Worm (Caenorhabditis elegans): ENCODE measurements around the gene aagr-2.

The aagr-2 gene

DNA sequence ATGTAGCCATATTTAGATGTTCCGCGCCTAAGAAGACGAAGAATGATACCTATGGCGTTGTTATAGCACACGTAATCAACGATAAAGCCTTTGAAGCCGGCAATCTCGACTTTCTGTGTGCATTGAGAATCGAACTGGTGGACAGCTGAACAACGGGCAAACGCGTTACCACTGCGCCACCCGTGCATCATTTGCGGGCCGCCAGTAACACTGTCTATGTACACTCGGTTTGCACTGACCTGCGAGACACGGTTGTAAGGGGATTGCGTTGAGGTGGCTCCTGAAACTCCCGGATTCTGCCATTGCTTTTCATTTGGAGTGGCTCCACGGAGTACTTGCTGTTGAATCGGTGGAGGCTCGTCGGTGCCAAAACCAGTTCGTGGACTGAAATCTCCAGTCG, 17.3 kb upstream of the aagr-2 start (continued):
- TF ChIP-seq tbx-2 (tag; optimal IDR thresholded peaks at IDR 0.05) (peak; percentile 81), K02D7.2 (tag; optimal IDR thresholded peaks at IDR 0.05) (peak; percentile 23), hlh-13 (GFP tag; optimal IDR thresholded peaks at IDR 0.05) (peak; percentile 24), ceh-6 (GFP tag; optimal IDR thresholded peaks at IDR 0.05) (peak; percentile 80), unc-3 (GFP tag; conservative IDR thresholded peaks at IDR 0.05) (peak; percentile 33; the same call in 1 of the 2 replicates), unc-3 (tag; optimal IDR thresholded peaks at IDR 0.05) (peak; percentile 28), nhr-232 (tag; optimal IDR thresholded peaks at IDR 0.05) (peak; percentile 56), sdc-2 (tag; optimal IDR thresholded peaks at IDR 0.05) (peak; percentile 67), pha-2 (tag; optimal IDR thresholded peaks at IDR 0.05) (peak; percentile 74), ama-1 (optimal IDR thresholded peaks at IDR 0.05) (peak; percentile 23), unc-55 (GFP tag; optimal IDR thresholded peaks at IDR 0.05) (no peak), rnt-1 (tag; optimal IDR thresholded peaks at IDR 0.05) (peak; percentile 12), eyg-1 (tag; optimal IDR thresholded peaks at IDR 0.05) (no peak), ceh-24 (tag; optimal IDR thresholded peaks at IDR 0.05) (no peak), fkh-10 (GFP tag; optimal IDR thresholded peaks at IDR 0.05) (no peak), ceh-34 (tag; optimal IDR thresholded peaks at IDR 0.05) (peak; percentile 49), ceh-14 (tag; optimal IDR thresholded peaks at IDR 0.05) (no peak), dmd-4 (tag; optimal IDR thresholded peaks at IDR 0.05; ENCODE audit: borderline replicate concordance) (no peak), nfya-1 (tag; optimal IDR thresholded peaks at IDR 0.05) (peak; percentile 57), hlh-6 (tag; optimal IDR thresholded peaks at IDR 0.05) (peak; percentile 90), ceh-18 (tag; optimal IDR thresholded peaks at IDR 0.05) (peak; percentile 64), ceh-19 (GFP tag; optimal IDR thresholded peaks at IDR 0.05) (peak; percentile 72), ceh-30 (tag; optimal IDR thresholded peaks at IDR 0.05) (no peak), ttx-3 (tag; optimal IDR thresholded peaks at IDR 0.05) (peak; percentile 40), Y22D7AL.16 (tag; optimal IDR thresholded peaks at IDR 0.05) (peak; percentile 67), elt-2 (tag; optimal IDR thresholded peaks at IDR 0.05) (peak; percentile 87), ceh-22 (tag; optimal IDR thresholded peaks at IDR 0.05) (peak; percentile 36), nhr-11 (tag; optimal IDR thresholded peaks at IDR 0.05) (no peak), unc-42 (tag; optimal IDR thresholded peaks at IDR 0.05) (no peak), mec-3 (tag; optimal IDR thresholded peaks at IDR 0.05; ENCODE audit: borderline replicate concordance) (peak; percentile 59), pqm-1 (tag; optimal IDR thresholded peaks at IDR 0.05) (no peak), tbx-7 (tag; optimal IDR thresholded peaks at IDR 0.05) (no peak), T23F11.4 (GFP tag; optimal IDR thresholded peaks at IDR 0.05) (peak; percentile 82), gmeb-2 (tag; optimal IDR thresholded peaks at IDR 0.05) (peak; percentile 59), K09A11.1 (tag; optimal IDR thresholded peaks at IDR 0.05; ENCODE audit: insufficient read depth) (peak; percentile 60), hlh-8 (tag; optimal IDR thresholded peaks at IDR 0.05) (no peak), zip-5 (tag; optimal IDR thresholded peaks at IDR 0.05) (peak; percentile 30), pha-4 (tag; optimal IDR thresholded peaks at IDR 0.05) (no peak), dve-1 (tag; optimal IDR thresholded peaks at IDR 0.05) (peak; percentile 49), hlh-30 (tag; optimal IDR thresholded peaks at IDR 0.05; ENCODE audit: insufficient read depth) (peak; percentile 6), ztf-16 (tag; optimal IDR thresholded peaks at IDR 0.05) (peak; percentile 68), F13H6.1 (tag; optimal IDR thresholded peaks at IDR 0.05) (peak; percentile 49), lin-11 (tag; optimal IDR thresholded peaks at IDR 0.05) (peak; percentile 58), ref-2 (tag; optimal IDR thresholded peaks at IDR 0.05) (peak; percentile 73), hlh-15 (tag; optimal IDR thresholded peaks at IDR 0.05) (no peak), C08G9.2 (tag; optimal IDR thresholded peaks at IDR 0.05) (peak; percentile 43), ceh-9 (tag; optimal IDR thresholded peaks at IDR 0.05) (no peak), ets-4 (tag; optimal IDR thresholded peaks at IDR 0.05) (no peak), unc-86 (tag; optimal IDR thresholded peaks at IDR 0.05) (peak; percentile 43), pros-1 (tag; optimal IDR thresholded peaks at IDR 0.05) (no peak), pat-9 (tag; optimal IDR thresholded peaks at IDR 0.05) (peak; percentile 78)

Data from whole organism, late embryonic.